Fruit fly (Drosophila melanogaster) whole organism, embryonic: ENCODE measurements around the gene Crtc.

Source experiments
- CG10979 ChIP-seq: fragments of 200-800 bp; sonication (Bioruptor generic); optimal IDR thresholded peaks from 2 replicates; lab custom pipeline; 2018; ENCODE audit warnings: missing biosample characterization, mild to moderate bottlenecking, missing genetic modification characterization, moderate library complexity
- CG7357 ChIP-seq: fragments of 200-800 bp; sonication (Bioruptor generic); IDR thresholded peaks from 3 replicates; pipeline ENCODE4 v1.3.6; 2022; ENCODE audit warnings: missing biosample characterization, missing genetic modification characterization
- CG9797 ChIP-seq: fragments of 200-800 bp; sonication (Bioruptor generic); optimal IDR thresholded peaks from 3 replicates; lab custom pipeline; 2018; ENCODE audit warnings: missing biosample characterization, mild to moderate bottlenecking, missing genetic modification characterization
- CrebB ChIP-seq: fragments of 200-800 bp; sonication (Bioruptor generic); optimal IDR thresholded peaks from 3 replicates; lab custom pipeline; 2018; ENCODE audit warnings: missing biosample characterization, mild to moderate bottlenecking, missing genetic modification characterization
- Hr78 ChIP-seq, 2 experiments: fragments of 200-800 bp in 1 of 2; fragments of >200 bp in 1 of 2; sonication (Bioruptor generic) in 1 of 2; optimal IDR thresholded peaks; 2 replicates each; lab custom pipeline; 2017 to 2019; ENCODE audit warnings: missing biosample characterization in 2 of 2, missing genetic modification characterization in 2 of 2, mild to moderate bottlenecking in 1 of 2, moderate library complexity in 1 of 2
- MESR4 ChIP-seq: fragments of 200-800 bp; sonication (Bioruptor generic); optimal IDR thresholded peaks from 2 replicates; lab custom pipeline; 2018; ENCODE audit warnings: missing biosample characterization, mild to moderate bottlenecking, missing genetic modification characterization, moderate library complexity
- Ptx1 ChIP-seq: fragments of 200-800 bp; sonication (Bioruptor generic); IDR thresholded peaks from 2 replicates; pipeline ENCODE4 v1.3.6; 2022; ENCODE audit warnings: missing biosample characterization, missing genetic modification characterization
- gsb ChIP-seq: fragments of 200-800 bp; sonication (Bioruptor generic); IDR thresholded peaks from 2 replicates; pipeline ENCODE4 v1.3.6; 2022; ENCODE audit warnings: missing biosample characterization, missing genetic modification characterization
- lbe ChIP-seq: fragments of 200-800 bp; sonication (Bioruptor generic); optimal IDR thresholded peaks from 2 replicates; lab custom pipeline; 2016; ENCODE audit warnings: missing biosample characterization, mild to moderate bottlenecking, missing genetic modification characterization

DNA sequence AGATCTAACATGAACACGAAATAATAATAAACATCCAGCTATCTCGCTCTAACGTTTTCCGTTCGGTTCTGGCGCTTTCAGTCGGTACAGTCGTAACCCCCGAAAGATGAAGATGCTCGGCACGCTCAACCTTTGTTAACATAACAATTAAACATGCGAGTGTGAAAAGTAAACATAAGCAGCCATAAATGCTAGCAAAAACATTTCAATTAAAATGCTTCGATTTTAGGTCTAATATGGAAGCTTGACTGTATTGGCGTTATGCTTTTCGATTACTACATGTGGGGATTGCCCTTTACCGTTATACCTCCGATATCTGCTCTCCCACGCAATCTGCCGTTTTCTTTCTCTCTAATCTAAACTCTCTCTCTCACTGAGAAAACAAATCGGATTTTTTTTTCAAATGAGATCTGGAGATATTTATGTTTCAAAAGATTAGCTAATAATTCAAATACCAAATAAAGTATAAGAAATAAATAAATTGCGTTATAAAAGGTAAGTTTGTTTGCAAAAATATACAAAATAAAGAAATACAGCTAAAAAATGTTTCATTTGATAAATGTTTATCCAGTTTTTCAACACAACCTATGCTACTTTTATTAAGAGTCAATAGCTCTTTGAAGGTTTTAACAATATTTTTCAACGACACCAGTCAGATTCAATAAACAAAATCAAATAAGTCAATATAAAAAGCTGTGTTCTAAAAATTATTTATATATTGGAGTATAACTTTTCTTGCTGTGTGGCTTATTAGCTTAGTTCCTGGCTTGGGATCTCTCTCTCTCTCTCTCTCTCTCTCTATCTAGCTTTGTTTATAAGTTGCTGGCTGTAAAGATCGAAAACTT lies 10.4 kb downstream of the Crtc start:
- TF ChIP-seq CrebB (tag; lab: Kevin White, UChicago) (peak; percentile 89), Hr78 (GFP tag; optimal IDR thresholded peaks at IDR 0.05; lab: Kevin White, UChicago) (peak in 1 of 2 experiments; percentile 55), gsb (peak; percentile 89), Ptx1 (GFP tag; lab: Robert Waterston, UW) (peak; percentile 92), lbe (GFP tag; lab: Kevin White, UChicago) (peak; percentile 28), CG7357 (GFP tag; lab: Robert Waterston, UW) (peak; percentile 75), CG9797 (GFP tag; lab: Kevin White, UChicago) (no peak), MESR4 (GFP tag; lab: Kevin White, UChicago) (peak; percentile 27), CG10979 (tag; lab: Kevin White, UChicago) (peak; percentile 59)
